Fruit fly (Drosophila melanogaster) whole organism, embryonic: ENCODE results near the gene VhaAC45RP.
A peak's percentile ranks its signal among the peaks of the same experiment; 100 is the strongest.

Experiments used
- Ada2b ChIP-seq: fragments of 200-800 bp; sonication (Bioruptor generic); IDR thresholded peaks from 2 replicates; pipeline ENCODE4 v1.3.6; 2022; ENCODE audit warnings: missing biosample characterization, missing genetic modification characterization
- Aef1 ChIP-seq: fragments of 200-800 bp; sonication (Bioruptor generic); IDR thresholded peaks from 3 replicates; pipeline ENCODE4 v1.3.6; 2022; ENCODE audit warnings: missing biosample characterization, missing genetic modification characterization
- C15 ChIP-seq: fragments of 200-800 bp; sonication (Bioruptor generic); IDR thresholded peaks from 3 replicates; pipeline ENCODE4 v1.3.6; 2022; ENCODE audit warnings: missing biosample characterization, missing genetic modification characterization
- CG10147 ChIP-seq: fragments of 200-800 bp; sonication (Bioruptor generic); optimal IDR thresholded peaks from 2 replicates; lab custom pipeline; 2019; ENCODE audit warnings: missing biosample characterization, mild to moderate bottlenecking, missing genetic modification characterization, moderate library complexity
- CG10431 ChIP-seq: fragments of 200-800 bp; sonication (Bioruptor generic); optimal IDR thresholded peaks from 3 replicates; lab custom pipeline; 2018; ENCODE audit warnings: missing biosample characterization, mild to moderate bottlenecking, missing genetic modification characterization
- CG10462 ChIP-seq: fragments of 200-800 bp; sonication (Bioruptor generic); optimal IDR thresholded peaks from 2 replicates; lab custom pipeline; 2016; ENCODE audit warnings: missing biosample characterization, missing genetic modification characterization
- CG10959 ChIP-seq: fragments of 200-800 bp; sonication (Bioruptor generic); IDR thresholded peaks from 2 replicates; pipeline ENCODE4 v1.3.6; 2022; ENCODE audit warnings: missing biosample characterization, missing genetic modification characterization
- CG12942 ChIP-seq: fragments of 200-800 bp; sonication (Bioruptor generic); optimal IDR thresholded peaks from 3 replicates; lab custom pipeline; 2016; ENCODE audit warnings: missing biosample characterization, missing genetic modification characterization
- CG13624 ChIP-seq: fragments of 200-800 bp; sonication (Bioruptor generic); optimal IDR thresholded peaks from 2 replicates; lab custom pipeline; 2016; ENCODE audit warnings: missing biosample characterization, missing genetic modification characterization
- CG1529 ChIP-seq: fragments of 200-800 bp; sonication (Bioruptor generic); optimal IDR thresholded peaks from 3 replicates; lab custom pipeline; 2018; ENCODE audit warnings: missing biosample characterization, missing genetic modification characterization
- CG2678 ChIP-seq: fragments of 200-800 bp; sonication (Bioruptor generic); optimal IDR thresholded peaks from 3 replicates; lab custom pipeline; 2019; ENCODE audit warnings: missing biosample characterization, mild to moderate bottlenecking, missing genetic modification characterization, moderate library complexity
- CG3281 ChIP-seq: fragments of 200-800 bp; sonication (Bioruptor generic); optimal IDR thresholded peaks from 3 replicates; lab custom pipeline; 2017; ENCODE audit warnings: missing biosample characterization, mild to moderate bottlenecking, missing genetic modification characterization
- CG6254 ChIP-seq: fragments of 200-800 bp; sonication (Bioruptor generic); optimal IDR thresholded peaks from 3 replicates; lab custom pipeline; 2017; ENCODE audit warnings: mild to moderate bottlenecking, missing biosample characterization, missing genetic modification reagents, missing genetic modification characterization
- CG6813 ChIP-seq: fragments of 200-800 bp; sonication (Bioruptor generic); optimal IDR thresholded peaks from 2 replicates; lab custom pipeline; 2017; ENCODE audit warnings: missing biosample characterization, missing genetic modification characterization, mild to moderate bottlenecking, moderate library complexity, missing genetic modification reagents
- CG8089 ChIP-seq: fragments of 200-800 bp; sonication (Bioruptor generic); optimal IDR thresholded peaks from 3 replicates; lab custom pipeline; 2016; ENCODE audit warnings: missing biosample characterization, missing genetic modification characterization
- Camta ChIP-seq: fragments of 200-800 bp; sonication (Bioruptor generic); optimal IDR thresholded peaks from 2 replicates; lab custom pipeline; 2016; ENCODE audit warnings: missing biosample characterization, missing genetic modification characterization
- Dbx ChIP-seq: fragments of 200-800 bp; sonication (Bioruptor generic); IDR thresholded peaks from 3 replicates; pipeline ENCODE4 v1.3.6; 2022; ENCODE audit warnings: missing biosample characterization, missing genetic modification characterization
- Dfd ChIP-seq, 2 experiments: fragments of >200 bp; optimal IDR thresholded peaks; 2 replicates each; lab custom pipeline; 2017; ENCODE audit warnings: missing biosample characterization in 2 of 2, missing genetic modification characterization in 2 of 2
- Eip74EF ChIP-seq, 2 experiments: fragments of 200-800 bp in 1 of 2; fragments of >200 bp in 1 of 2; sonication (Bioruptor generic) in 1 of 2; optimal IDR thresholded peaks; 2 replicates each; lab custom pipeline; 2017 to 2019; ENCODE audit warnings: missing biosample characterization in 2 of 2, missing genetic modification characterization in 2 of 2, mild to moderate bottlenecking in 1 of 2, moderate library complexity in 1 of 2
- HHEX ChIP-seq: fragments of 200-800 bp; sonication (Bioruptor generic); optimal IDR thresholded peaks from 3 replicates; lab custom pipeline; 2017; ENCODE audit warnings: missing biosample characterization, mild to moderate bottlenecking, missing genetic modification characterization, missing genetic modification reagents
- NfI ChIP-seq: fragments of 200-800 bp; sonication (Bioruptor generic); optimal IDR thresholded peaks from 3 replicates; lab custom pipeline; 2018; ENCODE audit warnings: missing biosample characterization, mild to moderate bottlenecking, missing genetic modification characterization, moderate library complexity
- Sry-δ ChIP-seq: fragments of 200-800 bp; sonication (Bioruptor generic); optimal IDR thresholded peaks from 2 replicates; lab custom pipeline; 2016; ENCODE audit warnings: missing biosample characterization, missing genetic modification characterization
- TFAM ChIP-seq: fragments of 200-800 bp; sonication (Bioruptor generic); optimal IDR thresholded peaks from 2 replicates; lab custom pipeline; 2017; ENCODE audit warnings: missing biosample characterization, missing genetic modification characterization, inconsistent platforms
- Vsx1 ChIP-seq: fragments of 200-800 bp; sonication (Bioruptor generic); optimal IDR thresholded peaks from 2 replicates; lab custom pipeline; 2017; ENCODE audit warnings: missing biosample characterization, mild to moderate bottlenecking, missing genetic modification characterization, missing genetic modification reagents
- cg ChIP-seq: fragments of 200-800 bp; sonication (Bioruptor generic); optimal IDR thresholded peaks from 3 replicates; lab custom pipeline; 2019; ENCODE audit warnings: missing biosample characterization, mild to moderate bottlenecking, missing genetic modification characterization, moderate library complexity
- chinmo ChIP-seq: fragments of 200-800 bp; sonication (Bioruptor generic); IDR thresholded peaks from 4 replicates; pipeline ENCODE4 v1.3.6; 2022; ENCODE audit warnings: missing biosample characterization, missing genetic modification characterization; ENCODE audit not compliant: partially characterized antibody
- croc ChIP-seq: fragments of 200-800 bp; sonication (Bioruptor generic); conservative IDR thresholded peaks from 3 replicates; pipeline ENCODE4 v1.3.6; 2022; ENCODE audit warnings: missing biosample characterization, missing genetic modification characterization
- dan ChIP-seq: fragments of 200-800 bp; sonication (Bioruptor generic); IDR thresholded peaks from 2 replicates; pipeline ENCODE4 v1.3.6; 2022; ENCODE audit warnings: missing biosample characterization, missing genetic modification characterization
- dysf ChIP-seq: fragments of 200-800 bp; sonication (Bioruptor generic); IDR thresholded peaks from 3 replicates; pipeline ENCODE4 v1.3.6; 2022; ENCODE audit warnings: missing biosample characterization, missing genetic modification characterization
- fd102C ChIP-seq: fragments of 200-800 bp; sonication (Bioruptor generic); optimal IDR thresholded peaks from 2 replicates; lab custom pipeline; 2018; ENCODE audit warnings: missing biosample characterization, mild to moderate bottlenecking, missing genetic modification characterization, moderate library complexity
- gcm2 ChIP-seq: fragments of 200-800 bp; sonication (Bioruptor generic); optimal IDR thresholded peaks from 2 replicates; lab custom pipeline; 2016; ENCODE audit warnings: missing biosample characterization, missing genetic modification characterization
- gro ChIP-seq: fragments of 200-800 bp; sonication (Bioruptor generic); optimal IDR thresholded peaks from 2 replicates; lab custom pipeline; 2016; ENCODE audit warnings: missing biosample characterization, missing genetic modification characterization
- gsb-n ChIP-seq: fragments of 200-800 bp; sonication (Bioruptor generic); optimal IDR thresholded peaks from 3 replicates; lab custom pipeline; 2018; ENCODE audit warnings: missing biosample characterization, mild to moderate bottlenecking, missing genetic modification characterization
- jing ChIP-seq: fragments of 200-800 bp; sonication (Bioruptor generic); optimal IDR thresholded peaks from 2 replicates; lab custom pipeline; 2018; ENCODE audit warnings: missing biosample characterization, mild to moderate bottlenecking, missing genetic modification characterization
- kay ChIP-seq: fragments of 200-800 bp; sonication (Bioruptor generic); optimal IDR thresholded peaks from 2 replicates; lab custom pipeline; 2016; ENCODE audit warnings: missing biosample characterization, missing genetic modification characterization
- klu ChIP-seq: fragments of 200-800 bp; sonication (Bioruptor generic); IDR thresholded peaks from 2 replicates; pipeline ENCODE4 v1.3.6; 2022; ENCODE audit warnings: missing biosample characterization, missing genetic modification characterization
- lilli ChIP-seq: fragments of 200-800 bp; sonication (Bioruptor generic); optimal IDR thresholded peaks from 3 replicates; lab custom pipeline; 2016; ENCODE audit warnings: missing biosample characterization, missing genetic modification characterization
- nerfin-2 ChIP-seq: fragments of 200-800 bp; sonication (Bioruptor generic); IDR thresholded peaks from 2 replicates; pipeline ENCODE4 v1.3.6; 2022; ENCODE audit warnings: missing biosample characterization, missing genetic modification characterization; ENCODE audit not compliant: partially characterized antibody
- phol ChIP-seq: fragments of 200-800 bp; sonication (Bioruptor generic); optimal IDR thresholded peaks from 3 replicates; lab custom pipeline; 2018; ENCODE audit warnings: missing biosample characterization, mild to moderate bottlenecking, missing genetic modification characterization, moderate library complexity
- stc ChIP-seq: fragments of 200-800 bp; sonication (Bioruptor generic); IDR thresholded peaks from 2 replicates; pipeline ENCODE4 v1.3.6; 2022; ENCODE audit warnings: missing biosample characterization, missing genetic modification characterization
- toy ChIP-seq: fragments of 200-800 bp; sonication (Bioruptor generic); IDR thresholded peaks from 2 replicates; pipeline ENCODE4 v1.3.6; 2022; ENCODE audit warnings: missing biosample characterization, missing genetic modification characterization
- unpg ChIP-seq: fragments of 200-800 bp; sonication (Bioruptor generic); optimal IDR thresholded peaks from 3 replicates; lab custom pipeline; 2018; ENCODE audit warnings: missing biosample characterization, mild to moderate bottlenecking, missing genetic modification characterization, moderate library complexity

Gene VhaAC45RP

DNA sequence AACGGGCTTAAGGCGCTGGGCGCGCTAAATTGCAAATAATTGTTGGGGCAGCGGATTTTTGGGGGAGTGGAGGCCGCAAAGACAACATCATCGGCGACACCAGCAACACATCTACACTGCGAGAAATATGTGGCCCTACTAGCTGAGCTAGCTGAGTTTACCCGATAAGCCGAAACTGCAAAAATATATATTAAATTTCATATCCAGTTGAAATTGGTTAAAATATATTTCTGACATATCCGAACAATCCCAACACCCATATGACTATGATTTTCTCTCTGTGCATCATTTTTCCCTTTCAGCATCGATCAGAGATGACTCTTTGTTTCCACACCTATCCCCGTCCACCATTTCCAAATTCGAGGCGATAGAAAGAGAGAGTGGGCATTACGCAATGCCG, 23.6 kb upstream of the VhaAC45RP start (continued):
- peak; percentile 61 for TF ChIP-seq CG6254
- TF ChIP-seq lilli (GFP tag; lab: Kevin White, UChicago) = peak; percentile 50
- peak; percentile 10 for TF ChIP-seq gcm2 (GFP tag; lab: Kevin White, UChicago)
- peak; percentile 73 for TF ChIP-seq NfI (GFP tag; lab: Kevin White, UChicago)
- peak; percentile 41 for TF ChIP-seq CG12942
- TF ChIP-seq unpg (GFP tag; lab: Kevin White, UChicago) = peak; percentile 79
- peak; percentile 72 for TF ChIP-seq Dbx (GFP tag; lab: Robert Waterston, UW)
- no peak for TF ChIP-seq gro
- TF ChIP-seq Sry-δ = no peak
- TF ChIP-seq CG6813 = peak; percentile 61
- peak; percentile 87 for TF ChIP-seq Ada2b (GFP tag; lab: Robert Waterston, UW)
- TF ChIP-seq dan = peak; percentile 50; the same call in 1 of the 2 replicates
- TF ChIP-seq CG8089 = no peak
- TF ChIP-seq toy (GFP tag; lab: Robert Waterston, UW) = no peak
- peak; percentile 78 for TF ChIP-seq phol (tag; lab: Kevin White, UChicago)
- TF ChIP-seq kay (GFP tag; lab: Kevin White, UChicago) = no peak
- TF ChIP-seq klu = peak; percentile 52
- TF ChIP-seq CG10462 (GFP tag; lab: Kevin White, UChicago) = peak; percentile 16
- peak; percentile 32 for TF ChIP-seq CG13624 (GFP tag; lab: Kevin White, UChicago)
- TF ChIP-seq gsb-n (tag; lab: Kevin White, UChicago) = peak; percentile 47
- peak; percentile 79 for TF ChIP-seq Aef1 (GFP tag; lab: Robert Waterston, UW)
- TF ChIP-seq nerfin-2 (GFP tag; lab: Robert Waterston, UW) = no peak
- TF ChIP-seq CG10431 (GFP tag; lab: Kevin White, UChicago) = no peak
- TF ChIP-seq CG10147 (GFP tag; lab: Kevin White, UChicago) = peak; percentile 50
- TF ChIP-seq Vsx1 (GFP tag; lab: Kevin White, UChicago) = peak; percentile 66
- peak; percentile 53 for TF ChIP-seq jing
- TF ChIP-seq HHEX = peak; percentile 70
- TF ChIP-seq CG2678 (tag; lab: Kevin White, UChicago) = peak; percentile 82
- peak in 1 of 2 experiments; percentile 63 for TF ChIP-seq Eip74EF (GFP tag; optimal IDR thresholded peaks at IDR 0.05; lab: Kevin White, UChicago)
- no peak for TF ChIP-seq fd102C (GFP tag; lab: Kevin White, UChicago)
- peak; percentile 75; the same call in 2 of the 3 replicates for TF ChIP-seq C15 (GFP tag; lab: Robert Waterston, UW)

DNA sequence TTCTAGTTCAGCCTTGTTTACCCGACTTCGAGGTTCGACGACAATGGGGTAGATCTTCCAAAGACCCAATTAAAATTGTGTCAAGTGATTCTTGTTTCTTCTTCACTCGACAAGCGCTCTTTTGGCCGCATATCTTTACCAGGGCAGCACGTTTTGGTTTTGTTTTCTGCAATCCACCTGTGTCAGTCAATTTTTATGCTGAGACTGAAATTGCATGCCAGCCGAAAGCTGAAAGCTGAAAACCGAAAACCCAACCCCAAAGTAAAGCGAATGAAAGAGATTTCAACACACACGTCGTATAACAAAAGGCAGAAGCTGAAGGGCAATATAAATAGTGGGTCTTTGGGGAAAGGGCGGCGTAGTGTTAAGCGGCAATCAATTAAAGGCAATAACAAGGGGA, 23.2 kb upstream of the VhaAC45RP start:
- TF ChIP-seq stc (GFP tag; lab: Robert Waterston, UW) (no peak), chinmo (0 out of 4 replicates have a peak, but pooled peaks have one; percentile 14)

DNA sequence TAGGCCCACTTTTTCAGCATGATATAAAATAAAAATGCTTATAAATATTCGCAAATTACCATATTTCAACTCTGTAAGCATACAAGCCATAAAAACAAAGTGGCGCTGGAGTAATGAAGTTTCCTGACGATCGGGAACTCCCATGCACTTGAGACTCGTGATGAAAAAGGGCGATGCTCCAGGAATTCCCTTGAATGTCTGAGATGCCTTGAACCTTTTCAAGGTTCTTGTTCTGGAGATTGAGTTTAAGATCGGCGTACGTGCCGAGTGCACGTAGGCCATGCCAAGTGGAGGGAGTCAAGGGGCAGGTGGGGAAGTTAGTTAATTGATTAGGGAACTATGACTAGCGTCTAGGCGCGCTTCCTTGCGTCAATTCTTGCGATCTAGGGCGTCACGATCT, 17.7 kb upstream of the VhaAC45RP start:
- TF ChIP-seq CG10959 (GFP tag; lab: Robert Waterston, UW) = no peak
- no peak for TF ChIP-seq croc (GFP tag; lab: Robert Waterston, UW)
- TF ChIP-seq Dfd (GFP tag; optimal IDR thresholded peaks at IDR 0.05; lab: Kevin White, UChicago) = no peak
- TF ChIP-seq TFAM (GFP tag; lab: Kevin White, UChicago) = no peak
- TF ChIP-seq CG1529 (GFP tag; lab: Kevin White, UChicago) = no peak
- TF ChIP-seq Camta (GFP tag; lab: Kevin White, UChicago) = no peak
- TF ChIP-seq dysf (GFP tag; lab: Robert Waterston, UW) = no peak
- no peak for TF ChIP-seq CG3281 (GFP tag; lab: Kevin White, UChicago)
- TF ChIP-seq cg (GFP tag; lab: Kevin White, UChicago) = no peak
- TF ChIP-seq, all 482 proteins: peak for 0
